Fruit fly (Drosophila melanogaster) whole organism, embryonic: ENCODE data around the gene Pex2.
A peak's percentile ranks its signal among the peaks of the same experiment; 100 is the strongest.

Experiments used
- Ada2b ChIP-seq: fragments of 200-800 bp; sonication (Bioruptor generic); IDR thresholded peaks from 2 replicates; pipeline ENCODE4 v1.3.6; 2022; ENCODE audit warnings: missing biosample characterization, missing genetic modification characterization
- Aef1 ChIP-seq: fragments of 200-800 bp; sonication (Bioruptor generic); IDR thresholded peaks from 3 replicates; pipeline ENCODE4 v1.3.6; 2022; ENCODE audit warnings: missing biosample characterization, missing genetic modification characterization
- Blimp-1 ChIP-seq: fragments of 200-800 bp; sonication (Bioruptor generic); optimal IDR thresholded peaks from 3 replicates; lab custom pipeline; 2018; ENCODE audit warnings: missing biosample characterization, missing genetic modification characterization, mild to moderate bottlenecking, moderate library complexity, missing genetic modification reagents
- CG10274 ChIP-seq: fragments of 200-800 bp; sonication (Bioruptor generic); optimal IDR thresholded peaks from 3 replicates; lab custom pipeline; 2017; ENCODE audit warnings: missing biosample characterization, mild to moderate bottlenecking, missing genetic modification characterization
- CG10979 ChIP-seq: fragments of 200-800 bp; sonication (Bioruptor generic); optimal IDR thresholded peaks from 2 replicates; lab custom pipeline; 2018; ENCODE audit warnings: missing biosample characterization, mild to moderate bottlenecking, missing genetic modification characterization, moderate library complexity
- CG11560 ChIP-seq: fragments of 200-800 bp; sonication (Bioruptor generic); IDR thresholded peaks from 3 replicates; pipeline ENCODE4 v1.3.6; 2022; ENCODE audit warnings: missing biosample characterization, missing genetic modification characterization
- CG1233 ChIP-seq: fragments of 200-800 bp; sonication (Bioruptor generic); optimal IDR thresholded peaks from 4 replicates; lab custom pipeline; 2018; ENCODE audit warnings: missing biosample characterization, mild to moderate bottlenecking, missing genetic modification characterization
- CG12769 ChIP-seq: fragments of 200-800 bp; sonication (Bioruptor generic); optimal IDR thresholded peaks from 2 replicates; lab custom pipeline; 2019; ENCODE audit warnings: missing biosample characterization, mild to moderate bottlenecking, missing genetic modification characterization, moderate library complexity
- CG1647 ChIP-seq: fragments of 200-800 bp; sonication (Bioruptor generic); optimal IDR thresholded peaks from 3 replicates; lab custom pipeline; 2016; ENCODE audit warnings: missing biosample characterization, missing genetic modification characterization
- CG2678 ChIP-seq: fragments of 200-800 bp; sonication (Bioruptor generic); optimal IDR thresholded peaks from 3 replicates; lab custom pipeline; 2019; ENCODE audit warnings: missing biosample characterization, mild to moderate bottlenecking, missing genetic modification characterization, moderate library complexity
- CG34422 ChIP-seq: fragments of 200-800 bp; sonication (Bioruptor generic); IDR thresholded peaks from 3 replicates; pipeline ENCODE4 v1.3.6; 2022; ENCODE audit warnings: missing biosample characterization, missing genetic modification characterization
- CG4360 ChIP-seq: fragments of 200-800 bp; sonication (Bioruptor generic); IDR thresholded peaks from 2 replicates; pipeline ENCODE4 v1.3.6; 2022; ENCODE audit warnings: missing biosample characterization, missing genetic modification characterization
- CG8388 ChIP-seq: fragments of 200-800 bp; sonication (Bioruptor generic); optimal IDR thresholded peaks from 2 replicates; lab custom pipeline; 2019; ENCODE audit warnings: missing biosample characterization, mild to moderate bottlenecking, missing genetic modification characterization, moderate library complexity
- Camta ChIP-seq: fragments of 200-800 bp; sonication (Bioruptor generic); optimal IDR thresholded peaks from 2 replicates; lab custom pipeline; 2016; ENCODE audit warnings: missing biosample characterization, missing genetic modification characterization
- CrebB ChIP-seq: fragments of 200-800 bp; sonication (Bioruptor generic); optimal IDR thresholded peaks from 3 replicates; lab custom pipeline; 2018; ENCODE audit warnings: missing biosample characterization, mild to moderate bottlenecking, missing genetic modification characterization
- D19B ChIP-seq: fragments of 200-800 bp; sonication (Bioruptor generic); optimal IDR thresholded peaks from 2 replicates; lab custom pipeline; 2017; ENCODE audit warnings: missing biosample characterization, mild to moderate bottlenecking, missing genetic modification characterization
- Deaf1 ChIP-seq: fragments of 200-800 bp; optimal IDR thresholded peaks from 3 replicates; lab custom pipeline; 2019; ENCODE audit warnings: missing biosample characterization, mild to moderate bottlenecking, missing genetic modification characterization, moderate library complexity
- Dll ChIP-seq: fragments of 200-800 bp; sonication (Bioruptor generic); IDR thresholded peaks from 4 replicates; pipeline ENCODE4 v1.3.6; 2022; ENCODE audit warnings: missing biosample characterization, missing genetic modification characterization; ENCODE audit not compliant: partially characterized antibody
- Ets97D ChIP-seq: fragments of 200-800 bp; sonication (Bioruptor generic); optimal IDR thresholded peaks from 3 replicates; lab custom pipeline; 2016; ENCODE audit warnings: missing biosample characterization, missing genetic modification characterization
- H2.0 ChIP-seq: fragments of 200-800 bp; sonication (Bioruptor generic); IDR thresholded peaks from 2 replicates; pipeline ENCODE4 v1.3.6; 2022; ENCODE audit warnings: missing biosample characterization, missing genetic modification characterization
- Hsf ChIP-seq: fragments of 200-800 bp; sonication (Bioruptor generic); optimal IDR thresholded peaks from 3 replicates; lab custom pipeline; 2016; ENCODE audit warnings: missing biosample characterization, missing genetic modification characterization
- NfI ChIP-seq: fragments of 200-800 bp; sonication (Bioruptor generic); optimal IDR thresholded peaks from 3 replicates; lab custom pipeline; 2018; ENCODE audit warnings: missing biosample characterization, mild to moderate bottlenecking, missing genetic modification characterization, moderate library complexity
- Sox100B ChIP-seq: fragments of 200-800 bp; sonication (Bioruptor generic); optimal IDR thresholded peaks from 3 replicates; lab custom pipeline; 2018; ENCODE audit warnings: missing biosample characterization, mild to moderate bottlenecking, missing genetic modification characterization
- Usf ChIP-seq: fragments of 200-800 bp; sonication (Bioruptor generic); optimal IDR thresholded peaks from 2 replicates; lab custom pipeline; 2017; ENCODE audit warnings: missing genotype, missing biosample characterization, missing genetic modification characterization
- aop ChIP-seq: fragments of 200-800 bp; sonication (Bioruptor generic); IDR thresholded peaks from 2 replicates; pipeline ENCODE4 v1.3.6; 2022; ENCODE audit warnings: missing biosample characterization, missing genetic modification characterization
- btn ChIP-seq: fragments of 200-800 bp; sonication (Bioruptor generic); optimal IDR thresholded peaks from 2 replicates; lab custom pipeline; 2016; ENCODE audit warnings: missing biosample characterization, missing genetic modification characterization
- ci ChIP-seq: fragments of 200-800 bp; sonication (Bioruptor generic); IDR thresholded peaks from 3 replicates; pipeline ENCODE4 v1.3.6; 2022; ENCODE audit warnings: missing biosample characterization, missing genetic modification characterization
- corto ChIP-seq: fragments of 200-800 bp; sonication (Bioruptor generic); optimal IDR thresholded peaks from 2 replicates; lab custom pipeline; 2016; ENCODE audit warnings: missing biosample characterization, mild to moderate bottlenecking, missing genetic modification characterization, moderate library complexity
- croc ChIP-seq: fragments of 200-800 bp; sonication (Bioruptor generic); conservative IDR thresholded peaks from 3 replicates; pipeline ENCODE4 v1.3.6; 2022; ENCODE audit warnings: missing biosample characterization, missing genetic modification characterization
- crp ChIP-seq, 2 experiments: fragments of 200-800 bp; sonication (Bioruptor generic); optimal IDR thresholded peaks; 2 replicates in 1 of 2; 3 replicates in 1 of 2; lab custom pipeline; 2017; ENCODE audit warnings: missing biosample characterization in 2 of 2, missing genetic modification characterization in 2 of 2, mild to moderate bottlenecking in 1 of 2, moderate library complexity in 1 of 2
- dpn ChIP-seq, 2 experiments: fragments of 200-800 bp; sonication (Bioruptor generic); optimal IDR thresholded peaks; 3 replicates each; lab custom pipeline; 2016; ENCODE audit warnings: missing biosample characterization in 2 of 2, missing genetic modification characterization in 2 of 2
- en ChIP-seq: fragments of 200-800 bp; sonication (Bioruptor generic); optimal IDR thresholded peaks from 2 replicates; lab custom pipeline; 2016; ENCODE audit warnings: missing biosample characterization, missing genetic modification characterization
- exex ChIP-seq: fragments of 200-800 bp; sonication (Bioruptor generic); optimal IDR thresholded peaks from 4 replicates; lab custom pipeline; 2018; ENCODE audit warnings: missing biosample characterization, mild to moderate bottlenecking, missing genetic modification characterization, moderate library complexity
- fru ChIP-seq: fragments of >200 bp; optimal IDR thresholded peaks from 2 replicates; lab custom pipeline; 2017
- gsb-n ChIP-seq: fragments of 200-800 bp; sonication (Bioruptor generic); optimal IDR thresholded peaks from 3 replicates; lab custom pipeline; 2018; ENCODE audit warnings: missing biosample characterization, mild to moderate bottlenecking, missing genetic modification characterization
- h ChIP-seq: fragments of >200 bp; optimal IDR thresholded peaks from 2 replicates; lab custom pipeline; 2017
- hkb ChIP-seq, 2 experiments: fragments of 200-800 bp in 1 of 2; fragments of >200 bp in 1 of 2; sonication (Bioruptor generic) in 1 of 2; IDR thresholded peaks in 1 of 2; optimal IDR thresholded peaks in 1 of 2; 2 replicates each; pipeline versions ENCODE4 v1.3.6 to Lab custom; 2017 to 2022; ENCODE audit warnings: missing biosample characterization in 1 of 2, missing genetic modification characterization in 1 of 2
- lbe ChIP-seq: fragments of 200-800 bp; sonication (Bioruptor generic); optimal IDR thresholded peaks from 2 replicates; lab custom pipeline; 2016; ENCODE audit warnings: missing biosample characterization, mild to moderate bottlenecking, missing genetic modification characterization
- pan ChIP-seq, 4 experiments: fragments of >200 bp in 3 of 4; fragments of 200-800 bp in 1 of 4; sonication (Bioruptor generic) in 1 of 4; optimal IDR thresholded peaks in 3 of 4; IDR thresholded peaks in 1 of 4; 2 replicates each; pipeline versions ENCODE4 v1.3.6 to Lab custom; 2017 to 2022; ENCODE audit warnings: missing biosample characterization in 2 of 4, missing genetic modification characterization in 2 of 4, mixed read lengths in 1 of 4
- pfk ChIP-seq: fragments of 200-800 bp; sonication (Bioruptor generic); optimal IDR thresholded peaks from 2 replicates; lab custom pipeline; 2018; ENCODE audit warnings: missing biosample characterization, mild to moderate bottlenecking, missing genetic modification characterization, moderate library complexity
- phol ChIP-seq: fragments of 200-800 bp; sonication (Bioruptor generic); optimal IDR thresholded peaks from 3 replicates; lab custom pipeline; 2018; ENCODE audit warnings: missing biosample characterization, mild to moderate bottlenecking, missing genetic modification characterization, moderate library complexity
- psq ChIP-seq: fragments of 200-800 bp; sonication (Bioruptor generic); optimal IDR thresholded peaks from 2 replicates; lab custom pipeline; 2017; ENCODE audit warnings: missing biosample characterization, missing genetic modification characterization
- ranshi ChIP-seq: fragments of 200-800 bp; sonication (Bioruptor generic); IDR thresholded peaks from 2 replicates; pipeline ENCODE4 v1.3.6; 2022; ENCODE audit warnings: missing biosample characterization, missing genetic modification characterization
- salm ChIP-seq: fragments of 200-800 bp; sonication (Bioruptor generic); optimal IDR thresholded peaks from 2 replicates; lab custom pipeline; 2018; ENCODE audit warnings: missing biosample characterization, mild to moderate bottlenecking, missing genetic modification characterization
- scrt ChIP-seq: fragments of 200-800 bp; sonication (Bioruptor generic); optimal IDR thresholded peaks from 2 replicates; lab custom pipeline; 2018; ENCODE audit warnings: missing biosample characterization, mild to moderate bottlenecking, missing genetic modification characterization, moderate library complexity
- slp2 ChIP-seq: fragments of 200-800 bp; sonication (Bioruptor generic); optimal IDR thresholded peaks from 2 replicates; lab custom pipeline; 2016; ENCODE audit warnings: missing biosample characterization, missing genetic modification characterization
- tap ChIP-seq: fragments of 200-800 bp; optimal IDR thresholded peaks from 3 replicates; lab custom pipeline; 2019; ENCODE audit warnings: missing biosample characterization, mild to moderate bottlenecking, missing genetic modification characterization, moderate library complexity
- tio ChIP-seq: fragments of 200-800 bp; sonication (Bioruptor generic); optimal IDR thresholded peaks from 2 replicates; lab custom pipeline; 2017; ENCODE audit warnings: missing biosample characterization, missing genetic modification characterization, inconsistent platforms

Gene Pex2

dm6 chr3L:8315141-8315816 lies 23.6 kb upstream of the Pex2 start, which contains the start of gene Cpsf6 (continued):
- TF ChIP-seq Sox100B, result peak; percentile 35
- peak; percentile 79 for TF ChIP-seq H2.0 (GFP tag; lab: Robert Waterston, UW)
- peak; percentile 49 for TF ChIP-seq gsb-n (tag; lab: Kevin White, UChicago)
- peak; percentile 57 for TF ChIP-seq NfI (GFP tag; lab: Kevin White, UChicago)
- TF ChIP-seq en, result no peak
- TF ChIP-seq CG11560 (tag; lab: Robert Waterston, UW), result no peak
- peak; percentile 68 for TF ChIP-seq CG2678 (tag; lab: Kevin White, UChicago)
- TF ChIP-seq croc, result peak; percentile 34; the same call in 1 of the 3 replicates
- TF ChIP-seq scrt (GFP tag; lab: Kevin White, UChicago), result peak; percentile 1
- TF ChIP-seq Usf (GFP tag; lab: Kevin White, UChicago), result peak; percentile 8
- no peak for TF ChIP-seq corto (GFP tag; lab: Kevin White, UChicago)
- TF ChIP-seq ci (GFP tag; lab: Robert Waterston, UW), result peak; percentile 82
- TF ChIP-seq exex (tag; lab: Kevin White, UChicago), result peak; percentile 2
- no peak for TF ChIP-seq fru (lab: Kevin White, UChicago)
- TF ChIP-seq CG4360, result no peak
- TF ChIP-seq Deaf1, result peak; percentile 19
- TF ChIP-seq aop (GFP tag; lab: Robert Waterston, UW), result no peak
- TF ChIP-seq tap, result no peak
- TF ChIP-seq ranshi (GFP tag; lab: Robert Waterston, UW), result no peak; the same call in 1 of the 2 replicates
- TF ChIP-seq Ets97D, result peak; percentile 49
- TF ChIP-seq CG34422 (GFP tag; lab: Robert Waterston, UW), result peak; percentile 96
- TF ChIP-seq Aef1 (GFP tag; lab: Robert Waterston, UW), result no peak
- no peak for TF ChIP-seq hkb (optimal IDR thresholded peaks at IDR 0.05; lab: Kevin White, UChicago)
- peak; percentile 48 for TF ChIP-seq hkb (GFP tag; IDR thresholded peaks at IDR 0.05; lab: Robert Waterston, UW)
- peak; percentile 64 for TF ChIP-seq CG10979 (tag; lab: Kevin White, UChicago)
- peak; percentile 67 for TF ChIP-seq lbe (GFP tag; lab: Kevin White, UChicago)
- TF ChIP-seq btn, result no peak
- peak; percentile 49 for TF ChIP-seq D19B
- TF ChIP-seq slp2 (GFP tag; lab: Kevin White, UChicago), result no peak
- TF ChIP-seq pfk (GFP tag; lab: Kevin White, UChicago), result peak; percentile 3
- TF ChIP-seq CG8388 (GFP tag; lab: Kevin White, UChicago), result peak; percentile 59
- no peak for TF ChIP-seq CrebB (tag; lab: Kevin White, UChicago)
- no peak for TF ChIP-seq CG1647 (GFP tag; lab: Kevin White, UChicago)
- no peak for TF ChIP-seq pan (optimal IDR thresholded peaks at IDR 0.05; lab: Kevin White, UChicago)
- TF ChIP-seq pan (GFP tag; optimal IDR thresholded peaks at IDR 0.05 in 1 of 2, IDR thresholded peaks at IDR 0.05 in 1 of 2), result peak in 1 of 2 experiments; percentile 60
- peak; percentile 20 for TF ChIP-seq tio
- no peak for TF ChIP-seq Blimp-1 (GFP tag; lab: Kevin White, UChicago)
- TF ChIP-seq h (lab: Kevin White, UChicago), result no peak
- TF ChIP-seq CG1233 (GFP tag; lab: Kevin White, UChicago), result peak; percentile 33
- TF ChIP-seq Hsf (GFP tag; lab: Kevin White, UChicago), result peak; percentile 61
- TF ChIP-seq salm (tag; lab: Kevin White, UChicago), result no peak
- TF ChIP-seq Ada2b (GFP tag; lab: Robert Waterston, UW), result peak; percentile 67
- TF ChIP-seq CG12769 (tag; lab: Kevin White, UChicago), result peak; percentile 78
- peak; percentile 17 for TF ChIP-seq psq
- TF ChIP-seq Camta (GFP tag; lab: Kevin White, UChicago), result peak; percentile 9
- peak; percentile 98 for TF ChIP-seq phol (tag; lab: Kevin White, UChicago)
- TF ChIP-seq Dll (GFP tag; lab: Robert Waterston, UW), result 0 out of 4 replicates have a peak, but pooled peaks have one; percentile 46
- no peak for TF ChIP-seq CG10274 (GFP tag; lab: Kevin White, UChicago)
- peak; percentile 52 to 71 for TF ChIP-seq dpn (GFP tag; optimal IDR thresholded peaks at IDR 0.05; lab: Kevin White, UChicago)
- peak in 1 of 2 experiments; percentile 7 for TF ChIP-seq crp (GFP tag; optimal IDR thresholded peaks at IDR 0.05; lab: Kevin White, UChicago)
